Fruit fly (Drosophila melanogaster) whole organism, pupa: Measurements from ENCODE around the gene CG10996.

Experiments used
- CG10348 ChIP-seq: fragments of 200-800 bp; sonication (Bioruptor generic); IDR thresholded peaks from 2 replicates; pipeline ENCODE4 v1.3.6; 2022; ENCODE audit warnings: missing biosample characterization, missing genetic modification characterization
- CG12605 ChIP-seq: fragments of 200-800 bp; sonication (Bioruptor generic); IDR thresholded peaks from 2 replicates; pipeline ENCODE4 v1.3.6; 2022; ENCODE audit warnings: missing biosample characterization, missing genetic modification characterization
- CG13204 ChIP-seq: fragments of 200-800 bp; sonication (Bioruptor generic); optimal IDR thresholded peaks from 2 replicates; lab custom pipeline; 2018; ENCODE audit warnings: missing biosample characterization, mild to moderate bottlenecking, missing genetic modification characterization, moderate library complexity
- CG14655 ChIP-seq: fragments of 200-800 bp; sonication (Bioruptor generic); optimal IDR thresholded peaks from 3 replicates; lab custom pipeline; 2017; ENCODE audit warnings: mild to moderate bottlenecking, missing biosample characterization, missing genetic modification reagents, missing genetic modification characterization
- CG15710 ChIP-seq: fragments of 200-800 bp; sonication (Bioruptor generic); optimal IDR thresholded peaks from 2 replicates; lab custom pipeline; 2018; ENCODE audit warnings: missing biosample characterization, mild to moderate bottlenecking, missing genetic modification characterization, moderate library complexity
- CG17806 ChIP-seq: fragments of 200-800 bp; sonication (Bioruptor generic); optimal IDR thresholded peaks from 2 replicates; lab custom pipeline; 2018; ENCODE audit warnings: missing biosample characterization, mild to moderate bottlenecking, missing genetic modification characterization, moderate library complexity
- CG32121 ChIP-seq: fragments of 200-800 bp; sonication (Bioruptor generic); IDR thresholded peaks from 2 replicates; pipeline ENCODE4 v1.3.6; 2022; ENCODE audit warnings: missing biosample characterization, missing genetic modification characterization
- CG34367 ChIP-seq: fragments of 200-800 bp; sonication (Bioruptor generic); optimal IDR thresholded peaks from 2 replicates; lab custom pipeline; 2018; ENCODE audit warnings: missing biosample characterization, mild to moderate bottlenecking, missing genetic modification characterization
- CG4496 ChIP-seq: fragments of 200-800 bp; sonication (Bioruptor generic); IDR thresholded peaks from 3 replicates; pipeline ENCODE4 v1.3.6; 2022; ENCODE audit warnings: missing biosample characterization, missing genetic modification characterization
- CG8159 ChIP-seq: fragments of 200-800 bp; sonication (Bioruptor generic); optimal IDR thresholded peaks from 3 replicates; lab custom pipeline; 2018; ENCODE audit warnings: missing biosample characterization, mild to moderate bottlenecking, missing genetic modification characterization, moderate library complexity
- CG8301 ChIP-seq: fragments of 200-800 bp; sonication (Bioruptor generic); optimal IDR thresholded peaks from 2 replicates; lab custom pipeline; 2018; ENCODE audit warnings: missing biosample characterization, mild to moderate bottlenecking, missing genetic modification characterization
- CG9948 ChIP-seq: fragments of 200-800 bp; sonication (Bioruptor generic); optimal IDR thresholded peaks from 2 replicates; lab custom pipeline; 2018; ENCODE audit warnings: missing biosample characterization, mild to moderate bottlenecking, missing genetic modification characterization, moderate library complexity
- D1 ChIP-seq: fragments of 200-800 bp; sonication (Bioruptor generic); optimal IDR thresholded peaks from 2 replicates; lab custom pipeline; 2018; ENCODE audit warnings: missing biosample characterization, mild to moderate bottlenecking, missing genetic modification characterization, moderate library complexity
- EcR ChIP-seq: fragments of 200-800 bp; sonication (Bioruptor generic); optimal IDR thresholded peaks from 3 replicates; lab custom pipeline; 2019; ENCODE audit warnings: missing biosample characterization, missing genetic modification characterization, mild to moderate bottlenecking, moderate library complexity, missing genetic modification reagents
- Ets98B ChIP-seq: fragments of 200-800 bp; sonication (Bioruptor generic); IDR thresholded peaks from 2 replicates; pipeline ENCODE4 v1.3.6; 2022; ENCODE audit warnings: missing biosample characterization, missing genetic modification characterization
- Pif1A ChIP-seq: fragments of 200-800 bp; sonication (Bioruptor generic); optimal IDR thresholded peaks from 3 replicates; lab custom pipeline; 2016; ENCODE audit warnings: missing biosample characterization, missing genetic modification characterization
- Pif1B ChIP-seq: fragments of 200-800 bp; sonication (Bioruptor generic); optimal IDR thresholded peaks from 3 replicates; lab custom pipeline; 2016; ENCODE audit warnings: missing biosample characterization, missing genetic modification characterization
- Snoo ChIP-seq: fragments of 200-800 bp; sonication (Bioruptor generic); optimal IDR thresholded peaks from 3 replicates; lab custom pipeline; 2017; ENCODE audit warnings: missing biosample characterization, mild to moderate bottlenecking, missing genetic modification characterization, inconsistent platforms
- fd96Ca ChIP-seq: fragments of 200-800 bp; sonication (Bioruptor generic); IDR thresholded peaks from 3 replicates; pipeline ENCODE4 v1.3.6; 2022; ENCODE audit warnings: missing biosample characterization, missing genetic modification characterization
- gl ChIP-seq: fragments of 200-800 bp; sonication (Bioruptor generic); optimal IDR thresholded peaks from 2 replicates; lab custom pipeline; 2018; ENCODE audit warnings: missing biosample characterization, mild to moderate bottlenecking, missing genetic modification characterization
- rn ChIP-seq: fragments of 200-800 bp; sonication (Bioruptor generic); IDR thresholded peaks from 2 replicates; pipeline ENCODE4 v1.3.6; 2022; ENCODE audit warnings: missing biosample characterization, missing genetic modification characterization

CG10996 gene

dm6 chrX:13753775-13754174, 43.7 kb downstream of the CG10996 start:
- no peak for TF ChIP-seq CG34367 (tag; lab: Kevin White, UChicago)
- no peak for TF ChIP-seq CG13204 (GFP tag; lab: Kevin White, UChicago)
- no peak for TF ChIP-seq CG9948
- no peak for TF ChIP-seq Pif1A (GFP tag; lab: Kevin White, UChicago)
- TF ChIP-seq CG17806 (tag; lab: Kevin White, UChicago) = no peak
- TF ChIP-seq CG8159 (tag; lab: Kevin White, UChicago) = no peak
- TF ChIP-seq CG10348 = no peak
- no peak for TF ChIP-seq CG12605 (GFP tag; lab: Robert Waterston, UW)
- no peak for TF ChIP-seq rn (GFP tag; lab: Robert Waterston, UW)
- no peak for TF ChIP-seq CG32121 (GFP tag; lab: Robert Waterston, UW)
- no peak for TF ChIP-seq CG15710 (tag; lab: Kevin White, UChicago)
- TF ChIP-seq Ets98B (GFP tag; lab: Robert Waterston, UW) = no peak
- no peak for TF ChIP-seq Pif1B (GFP tag; lab: Kevin White, UChicago)
- no peak for TF ChIP-seq CG8301 (tag; lab: Kevin White, UChicago)
- no peak for TF ChIP-seq CG14655 (GFP tag; lab: Kevin White, UChicago)
- TF ChIP-seq Snoo (tag; lab: Kevin White, UChicago) = no peak
- TF ChIP-seq gl (tag; lab: Kevin White, UChicago) = no peak
- no peak for TF ChIP-seq EcR (GFP tag; lab: Kevin White, UChicago)
- no peak for TF ChIP-seq fd96Ca (GFP tag; lab: Robert Waterston, UW)
- no peak for TF ChIP-seq D1

dm6 chrX:13753101-13753758, 44.2 kb downstream of the CG10996 start:
- TF ChIP-seq CG13204 (GFP tag; lab: Kevin White, UChicago) (no peak), Pif1A (GFP tag; lab: Kevin White, UChicago) (peak; percentile 2)

- TF ChIP-seq gl (tag; lab: Kevin White, UChicago) (no peak), CG8301 (tag; lab: Kevin White, UChicago) (no peak), CG17806 (tag; lab: Kevin White, UChicago) (no peak), CG14655 (GFP tag; lab: Kevin White, UChicago) (no peak), EcR (GFP tag; lab: Kevin White, UChicago) (no peak), CG12605 (GFP tag; lab: Robert Waterston, UW) (no peak), CG32121 (GFP tag; lab: Robert Waterston, UW) (no peak), CG4496 (GFP tag; lab: Robert Waterston, UW) (no peak), CG10348 (no peak), Snoo (tag; lab: Kevin White, UChicago) (no peak), Pif1B (GFP tag; lab: Kevin White, UChicago) (no peak), Ets98B (GFP tag; lab: Robert Waterston, UW) (no peak), fd96Ca (GFP tag; lab: Robert Waterston, UW) (no peak), rn (GFP tag; lab: Robert Waterston, UW) (no peak), CG9948 (no peak), CG8159 (tag; lab: Kevin White, UChicago) (no peak), CG13204 (GFP tag; lab: Kevin White, UChicago) (no peak), Pif1A (GFP tag; lab: Kevin White, UChicago) (no peak), D1 (no peak), CG34367 (tag; lab: Kevin White, UChicago) (no peak)
- TF ChIP-seq, all 21 proteins: peak for 0
Measured at dm6 chrX:13752543-13753046, 44.8 kb downstream of the CG10996 start.

- TF ChIP-seq Pif1B (GFP tag; lab: Kevin White, UChicago) = no peak
- TF ChIP-seq Ets98B (GFP tag; lab: Robert Waterston, UW) = 0 out of 2 replicates have a peak, but pooled peaks have one; percentile 18
- TF ChIP-seq, all 21 proteins: peak for 1
Measured at dm6 chrX:13749873-13750241, 47.6 kb downstream of the CG10996 start.

dm6 chrX:13748906-13749872, 48.2 kb downstream of the CG10996 start:
- TF ChIP-seq CG4496 (GFP tag; lab: Robert Waterston, UW) (peak; percentile 58), Pif1A (GFP tag; lab: Kevin White, UChicago) (peak; percentile 36), CG12605 (GFP tag; lab: Robert Waterston, UW) (peak; percentile 40; the same call in 1 of the 2 replicates), CG10348 (no peak), D1 (peak; percentile 29), fd96Ca (GFP tag; lab: Robert Waterston, UW) (peak; percentile 68), CG15710 (tag; lab: Kevin White, UChicago) (peak; percentile 34), CG13204 (GFP tag; lab: Kevin White, UChicago) (no peak), Snoo (tag; lab: Kevin White, UChicago) (peak; percentile 1), CG8159 (tag; lab: Kevin White, UChicago) (peak; percentile 29), CG9948 (no peak), EcR (GFP tag; lab: Kevin White, UChicago) (no peak), gl (tag; lab: Kevin White, UChicago) (no peak), CG14655 (GFP tag; lab: Kevin White, UChicago) (peak; percentile 54), rn (GFP tag; lab: Robert Waterston, UW) (no peak), CG34367 (tag; lab: Kevin White, UChicago) (no peak), CG8301 (tag; lab: Kevin White, UChicago) (peak; percentile 51), CG32121 (GFP tag; lab: Robert Waterston, UW) (peak; percentile 44), CG17806 (tag; lab: Kevin White, UChicago) (no peak), Pif1B (GFP tag; lab: Kevin White, UChicago) (no peak), Ets98B (GFP tag; lab: Robert Waterston, UW) (peak; percentile 52; the same call in 1 of the 2 replicates)
